Fruit fly (Drosophila melanogaster) whole organism, pupa: Measurements from ENCODE around the gene Ac13E.

Experiments
- CG12605 ChIP-seq: fragments of 200-800 bp; sonication (Bioruptor generic); IDR thresholded peaks from 2 replicates; pipeline ENCODE4 v1.3.6; 2022; ENCODE audit warnings: missing biosample characterization, missing genetic modification characterization
- CG14655 ChIP-seq: fragments of 200-800 bp; sonication (Bioruptor generic); optimal IDR thresholded peaks from 3 replicates; lab custom pipeline; 2017; ENCODE audit warnings: mild to moderate bottlenecking, missing biosample characterization, missing genetic modification reagents, missing genetic modification characterization
- CG15710 ChIP-seq: fragments of 200-800 bp; sonication (Bioruptor generic); optimal IDR thresholded peaks from 2 replicates; lab custom pipeline; 2018; ENCODE audit warnings: missing biosample characterization, mild to moderate bottlenecking, missing genetic modification characterization, moderate library complexity
- CG4496 ChIP-seq: fragments of 200-800 bp; sonication (Bioruptor generic); IDR thresholded peaks from 3 replicates; pipeline ENCODE4 v1.3.6; 2022; ENCODE audit warnings: missing biosample characterization, missing genetic modification characterization
- CG8159 ChIP-seq: fragments of 200-800 bp; sonication (Bioruptor generic); optimal IDR thresholded peaks from 3 replicates; lab custom pipeline; 2018; ENCODE audit warnings: missing biosample characterization, mild to moderate bottlenecking, missing genetic modification characterization, moderate library complexity
- D1 ChIP-seq: fragments of 200-800 bp; sonication (Bioruptor generic); optimal IDR thresholded peaks from 2 replicates; lab custom pipeline; 2018; ENCODE audit warnings: missing biosample characterization, mild to moderate bottlenecking, missing genetic modification characterization, moderate library complexity
- EcR ChIP-seq: fragments of 200-800 bp; sonication (Bioruptor generic); optimal IDR thresholded peaks from 3 replicates; lab custom pipeline; 2019; ENCODE audit warnings: missing biosample characterization, missing genetic modification characterization, mild to moderate bottlenecking, moderate library complexity, missing genetic modification reagents
- Ets98B ChIP-seq: fragments of 200-800 bp; sonication (Bioruptor generic); IDR thresholded peaks from 2 replicates; pipeline ENCODE4 v1.3.6; 2022; ENCODE audit warnings: missing biosample characterization, missing genetic modification characterization
- fd96Ca ChIP-seq: fragments of 200-800 bp; sonication (Bioruptor generic); IDR thresholded peaks from 3 replicates; pipeline ENCODE4 v1.3.6; 2022; ENCODE audit warnings: missing biosample characterization, missing genetic modification characterization

- TF ChIP-seq D1 (no peak), CG15710 (tag; lab: Kevin White, UChicago) (no peak), CG4496 (GFP tag; lab: Robert Waterston, UW) (no peak), CG14655 (GFP tag; lab: Kevin White, UChicago) (no peak), fd96Ca (GFP tag; lab: Robert Waterston, UW) (no peak), Ets98B (no peak), CG12605 (GFP tag; lab: Robert Waterston, UW) (no peak), EcR (no peak), CG8159 (tag; lab: Kevin White, UChicago) (no peak)
Measured at dm6 chrX:15499996-15500904, 53.8 kb downstream of the Ac13E start.
